Worm (Caenorhabditis elegans) whole organism, L4 larva: ENCODE measurements around the gene srh-74.
A peak's percentile ranks its signal among the peaks of the same experiment; 100 is the strongest.

ENCODE experiments used
- D1046.2 ChIP-seq: fragments of 200-800 bp; sonication (Bioruptor generic); IDR thresholded peaks from 2 replicates; pipeline ENCODE4 v1.3.6; 2022; ENCODE audit warnings: missing genetic modification characterization, missing compliant biosample characterization
- F10B5.3 ChIP-seq: sonication (generic microtip); optimal IDR thresholded peaks from 2 replicates; lab custom pipeline; 2016; ENCODE audit warnings: mild to moderate bottlenecking, missing genetic modification characterization, missing compliant biosample characterization
- F37D6.2 ChIP-seq: sonication (generic microtip); optimal IDR thresholded peaks from 2 replicates; lab custom pipeline; 2016; ENCODE audit warnings: mild to moderate bottlenecking, missing genetic modification characterization, missing compliant biosample characterization
- F49E8.2 ChIP-seq: sonication (generic microtip); optimal IDR thresholded peaks from 2 replicates; lab custom pipeline; 2016; ENCODE audit warnings: missing compliant biosample characterization, mild to moderate bottlenecking, missing genetic modification characterization, borderline replicate concordance
- T26A8.4 ChIP-seq: fragments of 200-800 bp; sonication (Bioruptor generic); IDR thresholded peaks from 2 replicates; pipeline ENCODE4 v1.3.6; 2022; ENCODE audit warnings: missing genetic modification characterization, missing compliant biosample characterization
- Y5F2A.4 ChIP-seq: fragments of 200-800 bp; sonication (Bioruptor generic); optimal IDR thresholded peaks from 2 replicates; lab custom pipeline; 2018; ENCODE audit warnings: mild to moderate bottlenecking, missing genetic modification characterization, missing compliant biosample characterization
- Y75B8A.6 ChIP-seq: fragments of 200-800 bp; sonication (Bioruptor generic); IDR thresholded peaks from 2 replicates; pipeline ENCODE4 v1.3.6; 2022; ENCODE audit warnings: missing genetic modification reagents, missing genetic modification characterization, missing compliant biosample characterization
- aly-2 ChIP-seq: sonication (generic microtip); optimal IDR thresholded peaks from 2 replicates; lab custom pipeline; 2018; ENCODE audit warnings: missing biosample characterization, missing genetic modification characterization
- ceh-62 ChIP-seq: sonication (generic microtip); optimal IDR thresholded peaks from 2 replicates; lab custom pipeline; 2017; ENCODE audit warnings: missing biosample characterization, missing genetic modification characterization
- ceh-82 ChIP-seq: sonication (generic microtip); optimal IDR thresholded peaks from 2 replicates; lab custom pipeline; 2017; ENCODE audit warnings: missing biosample characterization, missing genetic modification characterization
- cey-2 ChIP-seq: sonication (generic microtip); optimal IDR thresholded peaks from 3 replicates; lab custom pipeline; 2017; ENCODE audit warnings: missing genetic modification characterization, mild to moderate bottlenecking, missing compliant biosample characterization, antibody characterized with exemption, borderline replicate concordance; ENCODE audit not compliant: insufficient read depth
- daf-19 ChIP-seq: fragments of 200-800 bp; sonication (Bioruptor generic); conservative IDR thresholded peaks from 2 replicates; pipeline ENCODE4 v1.3.6; 2022; ENCODE audit warnings: missing genetic modification characterization, missing compliant biosample characterization
- daf-8 ChIP-seq: fragments of 200-800 bp; sonication (Bioruptor generic); IDR thresholded peaks from 2 replicates; pipeline ENCODE4 v1.3.6; 2022; ENCODE audit warnings: missing genetic modification characterization, missing compliant biosample characterization
- dmd-6 ChIP-seq: fragments of 200-800 bp; sonication (Bioruptor generic); IDR thresholded peaks from 2 replicates; pipeline ENCODE4 v1.3.6; 2022; ENCODE audit warnings: missing genetic modification reagents, missing genetic modification characterization, missing compliant biosample characterization
- dmd-8 ChIP-seq: fragments of 200-800 bp; sonication (Bioruptor generic); IDR thresholded peaks from 2 replicates; pipeline ENCODE4 v1.3.6; 2022; ENCODE audit warnings: missing genetic modification characterization, missing compliant biosample characterization
- egl-27 ChIP-seq: sonication (generic microtip); optimal IDR thresholded peaks from 3 replicates; lab custom pipeline; 2017; ENCODE audit warnings: missing biosample characterization, missing genetic modification reagents, missing genetic modification characterization
- egl-43 ChIP-seq: fragments of 200-800 bp; sonication (Bioruptor generic); IDR thresholded peaks from 2 replicates; pipeline ENCODE4 v1.3.6; 2022; ENCODE audit warnings: missing genetic modification reagents, missing genetic modification characterization, missing compliant biosample characterization
- fkh-10 ChIP-seq: fragments of 150-350 bp; optimal IDR thresholded peaks from 2 replicates; lab custom pipeline; 2014; ENCODE audit warnings: missing biosample characterization, missing genetic modification reagents, missing genetic modification characterization
- fos-1 ChIP-seq: fragments of 150-350 bp; optimal IDR thresholded peaks from 2 replicates; lab custom pipeline; 2014; ENCODE audit warnings: missing biosample characterization, missing genetic modification characterization
- hif-1 ChIP-seq, 2 experiments: sonication (generic microtip); optimal IDR thresholded peaks; 2 replicates each; lab custom pipeline; 2016 to 2017; ENCODE audit warnings: missing compliant biosample characterization in 2 of 2, missing genetic modification characterization in 2 of 2, missing genetic modification reagents in 2 of 2, missing genotype in 2 of 2, mild to moderate bottlenecking in 1 of 2
- hlh-30 ChIP-seq: sonication (generic microtip); optimal IDR thresholded peaks from 2 replicates; lab custom pipeline; 2017; ENCODE audit warnings: antibody characterized with exemption, mild to moderate bottlenecking, missing genetic modification characterization, missing compliant biosample characterization; ENCODE audit not compliant: insufficient read depth
- jun-1 ChIP-seq: fragments of 150-350 bp; optimal IDR thresholded peaks from 2 replicates; lab custom pipeline; 2014; ENCODE audit warnings: missing biosample characterization, missing genetic modification reagents, missing genetic modification characterization
- lim-7 ChIP-seq: fragments of 200-800 bp; sonication (Bioruptor generic); IDR thresholded peaks from 2 replicates; pipeline ENCODE4 v1.3.6; 2022; ENCODE audit warnings: missing genetic modification characterization, missing compliant biosample characterization
- lin-1 ChIP-seq: fragments of 200-800 bp; sonication (Bioruptor generic); IDR thresholded peaks from 2 replicates; pipeline ENCODE4 v1.3.6; 2022; ENCODE audit warnings: missing genetic modification reagents, missing genetic modification characterization, missing compliant biosample characterization
- lin-29 ChIP-seq: fragments of 200-800 bp; sonication (Bioruptor generic); IDR thresholded peaks from 2 replicates; pipeline ENCODE4 v1.3.6; 2022; ENCODE audit warnings: missing genetic modification reagents, missing genetic modification characterization, missing compliant biosample characterization
- lin-39 ChIP-seq: fragments of 150-350 bp; optimal IDR thresholded peaks from 2 replicates; lab custom pipeline; 2014; ENCODE audit warnings: missing biosample characterization, missing genetic modification reagents, missing genetic modification characterization
- lsy-2 ChIP-seq, 2 experiments: fragments of 150-350 bp in 1 of 2; sonication (generic microtip) in 1 of 2; optimal IDR thresholded peaks; 2 replicates each; lab custom pipeline; 2014 to 2017; ENCODE audit warnings: missing biosample characterization in 2 of 2, missing genetic modification characterization in 2 of 2
- mes-2 ChIP-seq: sonication (generic microtip); optimal IDR thresholded peaks from 2 replicates; lab custom pipeline; 2016; ENCODE audit warnings: missing genotype, mild to moderate bottlenecking, missing genetic modification characterization, missing compliant biosample characterization; ENCODE audit not compliant: poor library complexity, severe bottlenecking
- mxl-3 ChIP-seq: fragments of 200-800 bp; sonication (Bioruptor generic); optimal IDR thresholded peaks from 2 replicates; lab custom pipeline; 2018; ENCODE audit warnings: mild to moderate bottlenecking, missing genetic modification characterization, missing compliant biosample characterization
- nhr-10 ChIP-seq: fragments of 150-350 bp; optimal IDR thresholded peaks from 2 replicates; lab custom pipeline; 2014; ENCODE audit warnings: missing biosample characterization, missing genetic modification characterization
- nhr-102 ChIP-seq: sonication (generic microtip); optimal IDR thresholded peaks from 2 replicates; lab custom pipeline; 2016; ENCODE audit warnings: mild to moderate bottlenecking, missing genetic modification characterization, moderate library complexity, missing compliant biosample characterization
- nhr-11 ChIP-seq: fragments of 150-350 bp; optimal IDR thresholded peaks from 2 replicates; lab custom pipeline; 2014; ENCODE audit warnings: missing biosample characterization, missing genetic modification characterization
- nhr-111 ChIP-seq: fragments of 200-800 bp; sonication (Bioruptor generic); optimal IDR thresholded peaks from 2 replicates; lab custom pipeline; 2018; ENCODE audit warnings: mild to moderate bottlenecking, missing genetic modification characterization, missing compliant biosample characterization
- nhr-237 ChIP-seq: sonication (generic microtip); optimal IDR thresholded peaks from 2 replicates; lab custom pipeline; 2017; ENCODE audit warnings: missing biosample characterization, missing genetic modification characterization
- nhr-41 ChIP-seq: fragments of 200-800 bp; sonication (Bioruptor generic); IDR thresholded peaks from 2 replicates; pipeline ENCODE4 v1.3.6; 2022; ENCODE audit warnings: missing genetic modification reagents, missing genetic modification characterization, missing compliant biosample characterization
- nhr-6 ChIP-seq: fragments of 150-350 bp; optimal IDR thresholded peaks from 2 replicates; lab custom pipeline; 2014; ENCODE audit warnings: missing biosample characterization, missing genetic modification characterization
- pha-4 ChIP-seq, 2 experiments: fragments of 150-350 bp in 1 of 2; fragments of 200-800 bp in 1 of 2; sonication (Bioruptor generic) in 1 of 2; IDR thresholded peaks in 1 of 2; optimal IDR thresholded peaks in 1 of 2; 2 replicates each; pipeline versions ENCODE4 v1.3.6 to Lab custom; 2014 to 2022; ENCODE audit warnings: missing genetic modification characterization in 2 of 2, missing genetic modification reagents in 2 of 2, missing biosample characterization in 1 of 2, missing compliant biosample characterization in 1 of 2
- pqm-1 ChIP-seq: sonication (generic microtip); optimal IDR thresholded peaks from 2 replicates; lab custom pipeline; 2017; ENCODE audit warnings: missing biosample characterization, missing genetic modification characterization
- rbr-2 ChIP-seq: sonication (generic microtip); optimal IDR thresholded peaks from 2 replicates; lab custom pipeline; 2016; ENCODE audit warnings: missing genotype, missing genetic modification characterization, missing compliant biosample characterization
- sdz-12 ChIP-seq: fragments of 200-800 bp; sonication (Bioruptor generic); optimal IDR thresholded peaks from 2 replicates; lab custom pipeline; 2018; ENCODE audit warnings: mild to moderate bottlenecking, missing genetic modification characterization, missing compliant biosample characterization
- set-16 ChIP-seq: fragments of 200-800 bp; sonication (Bioruptor generic); IDR thresholded peaks from 2 replicates; pipeline ENCODE4 v1.3.6; 2022; ENCODE audit warnings: missing genetic modification reagents, missing genetic modification characterization, missing compliant biosample characterization
- skn-1 ChIP-seq: fragments of 150-350 bp; optimal IDR thresholded peaks from 2 replicates; lab custom pipeline; 2014; ENCODE audit warnings: missing biosample characterization, missing genetic modification characterization
- spr-1 ChIP-seq: sonication (generic microtip); optimal IDR thresholded peaks from 2 replicates; lab custom pipeline; 2016; ENCODE audit warnings: mild to moderate bottlenecking, missing genetic modification characterization, missing compliant biosample characterization
- tag-97 ChIP-seq: fragments of 200-800 bp; sonication (Bioruptor generic); IDR thresholded peaks from 2 replicates; pipeline ENCODE4 v1.3.6; 2022; ENCODE audit warnings: missing genetic modification characterization, missing compliant biosample characterization
- tra-1 ChIP-seq: fragments of 200-800 bp; sonication (Bioruptor generic); IDR thresholded peaks from 2 replicates; pipeline ENCODE4 v1.3.6; 2022; ENCODE audit warnings: missing genetic modification reagents, missing genetic modification characterization, missing compliant biosample characterization
- unc-130 ChIP-seq: sonication (generic microtip); optimal IDR thresholded peaks from 2 replicates; lab custom pipeline; 2016; ENCODE audit warnings: missing genetic modification reagents, missing genetic modification characterization, missing compliant biosample characterization
- unc-62 ChIP-seq, 3 experiments: fragments of 150-350 bp in 1 of 3; sonication (generic microtip); optimal IDR thresholded peaks in 2 of 3; peaks in 1 of 3; 1 replicate in 1 of 3; 2 replicates in 2 of 3; lab custom pipeline; 2014 to 2017; ENCODE audit warnings: missing biosample characterization in 3 of 3, missing genetic modification characterization in 3 of 3, missing genetic modification reagents in 3 of 3, missing genotype in 1 of 3
- zfp-2 ChIP-seq: sonication (generic microtip); optimal IDR thresholded peaks from 2 replicates; lab custom pipeline; 2016; ENCODE audit warnings: mild to moderate bottlenecking, missing genetic modification characterization, missing compliant biosample characterization
- zfp-3 ChIP-seq: fragments of 200-800 bp; sonication (Bioruptor generic); conservative IDR thresholded peaks from 2 replicates; pipeline ENCODE4 v1.3.6; 2022; ENCODE audit warnings: missing genetic modification reagents, missing genetic modification characterization, missing compliant biosample characterization
- zip-2 ChIP-seq: fragments of 150-350 bp; optimal IDR thresholded peaks from 2 replicates; lab custom pipeline; 2014; ENCODE audit warnings: missing biosample characterization, missing genetic modification characterization
- ztf-11 ChIP-seq: fragments of 150-350 bp; optimal IDR thresholded peaks from 2 replicates; lab custom pipeline; 2014; ENCODE audit warnings: missing biosample characterization, missing genetic modification characterization
- ztf-7 ChIP-seq: fragments of 150-350 bp; optimal IDR thresholded peaks from 2 replicates; lab custom pipeline; 2014; ENCODE audit warnings: missing biosample characterization, missing genetic modification characterization

srh-74 gene

DNA sequence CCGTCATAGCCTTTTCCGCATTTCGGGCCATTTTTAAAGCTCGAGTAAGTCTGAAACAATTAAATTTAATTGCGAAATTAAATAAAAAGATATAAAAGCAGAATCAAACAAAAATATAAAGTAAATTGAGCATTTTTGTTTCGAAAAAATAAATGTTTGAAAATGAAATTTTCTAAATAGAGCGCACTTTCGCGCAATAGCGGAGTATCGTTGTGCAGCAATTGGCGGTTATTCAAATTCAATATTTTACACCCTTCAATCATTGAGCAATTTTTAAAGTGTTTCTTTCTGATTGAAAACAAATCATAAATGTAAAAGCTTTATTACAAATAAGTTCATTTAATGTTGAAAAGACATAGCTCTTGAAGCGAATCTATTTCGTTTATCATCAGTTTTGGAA, 47.9 kb downstream of the srh-74 start, which contains the start of gene isy-1 (continued):
- no peak for TF ChIP-seq Y75B8A.6 (GFP tag; lab: Robert Waterston, UW)
- TF ChIP-seq nhr-102 (tag; lab: Kevin White, UChicago): no peak
- TF ChIP-seq skn-1 (tag; lab: Kevin White, UChicago): no peak
- no peak for TF ChIP-seq ztf-7 (tag; lab: Kevin White, UChicago)
- TF ChIP-seq unc-130 (GFP tag; lab: Kevin White, UChicago): no peak
- TF ChIP-seq F10B5.3 (tag; lab: Kevin White, UChicago): no peak
- no peak for TF ChIP-seq F37D6.2 (tag; lab: Kevin White, UChicago)
- TF ChIP-seq unc-62 (GFP tag; optimal IDR thresholded peaks at IDR 0.05 in 1 of 2; lab: Kevin White, UChicago): no peak
- TF ChIP-seq unc-62 (tag; optimal IDR thresholded peaks at IDR 0.05; lab: Kevin White, UChicago): no peak
- no peak for TF ChIP-seq nhr-41 (GFP tag; lab: Robert Waterston, UW)
- no peak for TF ChIP-seq Y5F2A.4 (GFP tag; lab: Kevin White, UChicago)
- TF ChIP-seq sdz-12 (GFP tag; lab: Kevin White, UChicago): no peak
- TF ChIP-seq egl-27 (tag; lab: Kevin White, UChicago): no peak
- TF ChIP-seq nhr-10: no peak
- TF ChIP-seq lin-29 (GFP tag; lab: Robert Waterston, UW): no peak
- TF ChIP-seq egl-43 (GFP tag; lab: Robert Waterston, UW): no peak
- no peak for TF ChIP-seq zfp-2 (tag; lab: Kevin White, UChicago)
- no peak for TF ChIP-seq jun-1 (tag; lab: Kevin White, UChicago)
- no peak for TF ChIP-seq F49E8.2
- peak; percentile 70 for TF ChIP-seq nhr-6
- no peak for TF ChIP-seq dmd-8 (GFP tag; lab: Robert Waterston, UW)
- no peak for TF ChIP-seq zip-2
- TF ChIP-seq rbr-2: peak; percentile 16
- no peak for TF ChIP-seq aly-2 (tag; lab: Kevin White, UChicago)
- TF ChIP-seq mxl-3 (GFP tag; lab: Kevin White, UChicago): no peak
- TF ChIP-seq ceh-82 (tag; lab: Kevin White, UChicago): no peak
- no peak for TF ChIP-seq fos-1
- TF ChIP-seq cey-2: no peak
- TF ChIP-seq zfp-3 (GFP tag; lab: Robert Waterston, UW): no peak
- TF ChIP-seq tra-1: no peak
- no peak for TF ChIP-seq pqm-1
- TF ChIP-seq ztf-11 (tag; lab: Kevin White, UChicago): no peak
- no peak for TF ChIP-seq nhr-237 (tag; lab: Kevin White, UChicago)
- TF ChIP-seq hlh-30 (tag; lab: Kevin White, UChicago): peak; percentile 54
- peak in 1 of 2 experiments; percentile 86 for TF ChIP-seq lsy-2 (tag; optimal IDR thresholded peaks at IDR 0.05; lab: Kevin White, UChicago)
- TF ChIP-seq ceh-62 (tag; lab: Kevin White, UChicago): no peak
- no peak for TF ChIP-seq lim-7 (GFP tag; lab: Robert Waterston, UW)
- no peak for TF ChIP-seq daf-19 (GFP tag; lab: Robert Waterston, UW)
- no peak for TF ChIP-seq mes-2 (tag; lab: Kevin White, UChicago)
- no peak for TF ChIP-seq lin-1
- TF ChIP-seq hif-1 (tag; optimal IDR thresholded peaks at IDR 0.05; lab: Kevin White, UChicago): no peak
- no peak for TF ChIP-seq pha-4 (GFP tag; IDR thresholded peaks at IDR 0.05; lab: Robert Waterston, UW)
- peak; percentile 13 for TF ChIP-seq pha-4 (tag; optimal IDR thresholded peaks at IDR 0.05; lab: Kevin White, UChicago)
- TF ChIP-seq spr-1 (tag; lab: Kevin White, UChicago): no peak
- TF ChIP-seq daf-8 (GFP tag; lab: Robert Waterston, UW): no peak
- no peak for TF ChIP-seq lin-39 (tag; lab: Kevin White, UChicago)
- no peak for TF ChIP-seq nhr-111 (GFP tag; lab: Kevin White, UChicago)
- no peak for TF ChIP-seq set-16
- no peak for TF ChIP-seq nhr-11
- no peak for TF ChIP-seq T26A8.4 (GFP tag; lab: Robert Waterston, UW)
- TF ChIP-seq fkh-10 (GFP tag; lab: Kevin White, UChicago): no peak
- TF ChIP-seq dmd-6: no peak
- TF ChIP-seq tag-97 (GFP tag; lab: Robert Waterston, UW): no peak
- TF ChIP-seq D1046.2 (GFP tag; lab: Robert Waterston, UW): no peak
